Fruit fly (Drosophila melanogaster) whole organism, embryonic: ENCODE results near the gene CheB98a.

Source experiments
- ATbp ChIP-seq: fragments of 200-800 bp; sonication (Bioruptor generic); optimal IDR thresholded peaks from 2 replicates; lab custom pipeline; 2017; ENCODE audit warnings: missing biosample characterization, mild to moderate bottlenecking, missing genetic modification characterization, missing genetic modification reagents
- CG10543 ChIP-seq: fragments of 200-800 bp; sonication (Bioruptor generic); optimal IDR thresholded peaks from 3 replicates; lab custom pipeline; 2017; ENCODE audit warnings: missing biosample characterization, mild to moderate bottlenecking, missing genetic modification characterization, moderate library complexity
- CG12155 ChIP-seq: fragments of 200-800 bp; sonication (Bioruptor generic); optimal IDR thresholded peaks from 3 replicates; lab custom pipeline; 2016; ENCODE audit warnings: missing biosample characterization, missing genetic modification characterization
- CG12299 ChIP-seq: fragments of 200-800 bp; sonication (Bioruptor generic); optimal IDR thresholded peaks from 2 replicates; lab custom pipeline; 2018; ENCODE audit warnings: missing biosample characterization, mild to moderate bottlenecking, missing genetic modification characterization
- CG12659 ChIP-seq: fragments of 200-800 bp; sonication (Bioruptor generic); optimal IDR thresholded peaks from 3 replicates; lab custom pipeline; 2017; ENCODE audit warnings: mild to moderate bottlenecking, missing biosample characterization, missing genetic modification reagents, missing genetic modification characterization
- CG15479 ChIP-seq: fragments of 200-800 bp; sonication (Bioruptor generic); optimal IDR thresholded peaks from 3 replicates; lab custom pipeline; 2019; ENCODE audit warnings: missing biosample characterization, mild to moderate bottlenecking, missing genetic modification characterization, moderate library complexity
- CG18262 ChIP-seq: fragments of 200-800 bp; optimal IDR thresholded peaks from 3 replicates; lab custom pipeline; 2019; ENCODE audit warnings: missing biosample characterization, mild to moderate bottlenecking, missing genetic modification characterization, moderate library complexity
- CG32767 ChIP-seq: fragments of 200-800 bp; sonication (Bioruptor generic); IDR thresholded peaks from 2 replicates; pipeline ENCODE4 v1.3.6; 2022; ENCODE audit warnings: missing biosample characterization, missing genetic modification characterization
- CG32772 ChIP-seq: fragments of 200-800 bp; sonication (Bioruptor generic); IDR thresholded peaks from 2 replicates; pipeline ENCODE4 v1.3.6; 2022; ENCODE audit warnings: missing biosample characterization, missing genetic modification characterization
- CG33557 ChIP-seq: fragments of 200-800 bp; sonication (Bioruptor generic); optimal IDR thresholded peaks from 2 replicates; lab custom pipeline; 2019; ENCODE audit warnings: missing biosample characterization, mild to moderate bottlenecking, missing genetic modification characterization, moderate library complexity
- CG4328 ChIP-seq: fragments of 200-800 bp; sonication (Bioruptor generic); optimal IDR thresholded peaks from 3 replicates; lab custom pipeline; 2017; ENCODE audit warnings: missing biosample characterization, missing genetic modification reagents, missing genetic modification characterization
- CG5180 ChIP-seq: fragments of 200-800 bp; sonication (Bioruptor generic); optimal IDR thresholded peaks from 3 replicates; lab custom pipeline; 2017; ENCODE audit warnings: missing biosample characterization, missing genetic modification characterization, mild to moderate bottlenecking, moderate library complexity, missing genetic modification reagents
- CG7786 ChIP-seq: fragments of 200-800 bp; sonication (Bioruptor generic); optimal IDR thresholded peaks from 2 replicates; lab custom pipeline; 2016; ENCODE audit warnings: missing biosample characterization, missing genetic modification characterization
- CG7963 ChIP-seq: fragments of 200-800 bp; sonication (Bioruptor generic); IDR thresholded peaks from 3 replicates; pipeline ENCODE4 v1.3.6; 2022; ENCODE audit warnings: missing biosample characterization, missing genetic modification characterization; ENCODE audit not compliant: partially characterized antibody
- CG8765 ChIP-seq: fragments of 200-800 bp; sonication (Bioruptor generic); IDR thresholded peaks from 2 replicates; pipeline ENCODE4 v1.3.6; 2022; ENCODE audit warnings: missing biosample characterization, missing genetic modification characterization
- Dref ChIP-seq: fragments of 200-800 bp; sonication (Bioruptor generic); IDR thresholded peaks from 2 replicates; pipeline ENCODE4 v1.3.6; 2022; ENCODE audit warnings: missing biosample characterization, missing genetic modification characterization
- Elba2 ChIP-seq: fragments of 200-800 bp; sonication (Bioruptor generic); optimal IDR thresholded peaks from 3 replicates; lab custom pipeline; 2016; ENCODE audit warnings: missing biosample characterization, missing genetic modification characterization
- Gug ChIP-seq: fragments of 200-800 bp; sonication (Bioruptor generic); IDR thresholded peaks from 4 replicates; pipeline ENCODE4 v1.3.6; 2022; ENCODE audit warnings: missing biosample characterization, missing genetic modification characterization
- H2.0 ChIP-seq: fragments of 200-800 bp; sonication (Bioruptor generic); IDR thresholded peaks from 2 replicates; pipeline ENCODE4 v1.3.6; 2022; ENCODE audit warnings: missing biosample characterization, missing genetic modification characterization
- HLH4C ChIP-seq: fragments of 200-800 bp; sonication (Bioruptor generic); IDR thresholded peaks from 3 replicates; pipeline ENCODE4 v1.3.6; 2022; ENCODE audit warnings: missing biosample characterization, missing genetic modification characterization; ENCODE audit not compliant: partially characterized antibody
- Hr39 ChIP-seq: fragments of >200 bp; optimal IDR thresholded peaks from 2 replicates; lab custom pipeline; 2017
- Max ChIP-seq: fragments of 200-800 bp; sonication (Bioruptor generic); optimal IDR thresholded peaks from 2 replicates; lab custom pipeline; 2016; ENCODE audit warnings: missing biosample characterization, mild to moderate bottlenecking, missing genetic modification characterization
- Med ChIP-seq: fragments of 200-800 bp; sonication (Bioruptor generic); peaks from one replicate; lab custom pipeline; 2016; ENCODE audit warnings: missing biosample characterization, missing genetic modification characterization, mild to moderate bottlenecking, inconsistent platforms, moderate library complexity
- Neu2 ChIP-seq: fragments of 200-800 bp; sonication (Bioruptor generic); optimal IDR thresholded peaks from 3 replicates; lab custom pipeline; 2016; ENCODE audit warnings: missing biosample characterization, missing genetic modification characterization, borderline replicate concordance
- Nf-YB ChIP-seq: fragments of 200-800 bp; sonication (Bioruptor generic); optimal IDR thresholded peaks from 3 replicates; lab custom pipeline; 2019; ENCODE audit warnings: missing biosample characterization, mild to moderate bottlenecking, missing genetic modification characterization, moderate library complexity
- NfI ChIP-seq: fragments of 200-800 bp; sonication (Bioruptor generic); optimal IDR thresholded peaks from 3 replicates; lab custom pipeline; 2018; ENCODE audit warnings: missing biosample characterization, mild to moderate bottlenecking, missing genetic modification characterization, moderate library complexity
- Oaz ChIP-seq: fragments of 200-800 bp; sonication (Bioruptor generic); IDR thresholded peaks from 2 replicates; pipeline ENCODE4 v1.3.6; 2022; ENCODE audit warnings: missing biosample characterization, missing genetic modification characterization
- Xrp1 ChIP-seq: fragments of 200-800 bp; sonication (Bioruptor generic); IDR thresholded peaks from 2 replicates; pipeline ENCODE4 v1.3.6; 2022; ENCODE audit warnings: missing biosample characterization, missing genetic modification characterization
- ap ChIP-seq: fragments of 200-800 bp; sonication (Bioruptor generic); IDR thresholded peaks from 2 replicates; pipeline ENCODE4 v1.3.6; 2022; ENCODE audit warnings: missing biosample characterization, missing genetic modification characterization
- bbx ChIP-seq: fragments of 200-800 bp; sonication (Bioruptor generic); IDR thresholded peaks from 2 replicates; pipeline ENCODE4 v1.3.6; 2022; ENCODE audit warnings: missing biosample characterization, missing genetic modification characterization; ENCODE audit not compliant: partially characterized antibody
- bigmax ChIP-seq: fragments of 200-800 bp; sonication (Bioruptor generic); optimal IDR thresholded peaks from 2 replicates; lab custom pipeline; 2018; ENCODE audit warnings: missing biosample characterization, mild to moderate bottlenecking, missing genetic modification characterization
- cg ChIP-seq: fragments of 200-800 bp; sonication (Bioruptor generic); optimal IDR thresholded peaks from 3 replicates; lab custom pipeline; 2019; ENCODE audit warnings: missing biosample characterization, mild to moderate bottlenecking, missing genetic modification characterization, moderate library complexity
- chif ChIP-seq, 2 experiments: fragments of 200-800 bp; sonication (Bioruptor generic); optimal IDR thresholded peaks; 3 replicates each; lab custom pipeline; 2016; ENCODE audit warnings: missing biosample characterization in 2 of 2, missing genetic modification characterization in 2 of 2
- disco-r ChIP-seq: fragments of 200-800 bp; sonication (Bioruptor generic); optimal IDR thresholded peaks from 2 replicates; lab custom pipeline; 2016; ENCODE audit warnings: missing biosample characterization, missing genetic modification characterization
- ewg ChIP-seq: fragments of 200-800 bp; sonication (Bioruptor generic); optimal IDR thresholded peaks from 3 replicates; lab custom pipeline; 2017; ENCODE audit warnings: mild to moderate bottlenecking, missing biosample characterization, missing genetic modification reagents, missing genetic modification characterization
- exex ChIP-seq: fragments of 200-800 bp; sonication (Bioruptor generic); optimal IDR thresholded peaks from 4 replicates; lab custom pipeline; 2018; ENCODE audit warnings: missing biosample characterization, mild to moderate bottlenecking, missing genetic modification characterization, moderate library complexity
- fd102C ChIP-seq: fragments of 200-800 bp; sonication (Bioruptor generic); optimal IDR thresholded peaks from 2 replicates; lab custom pipeline; 2018; ENCODE audit warnings: missing biosample characterization, mild to moderate bottlenecking, missing genetic modification characterization, moderate library complexity
- fd64A ChIP-seq: fragments of 200-800 bp; sonication (Bioruptor generic); optimal IDR thresholded peaks from 3 replicates; lab custom pipeline; 2018; ENCODE audit warnings: missing biosample characterization, mild to moderate bottlenecking, missing genetic modification characterization
- ftz-f1 ChIP-seq: fragments of 200-800 bp; sonication (Bioruptor generic); optimal IDR thresholded peaks from 2 replicates; lab custom pipeline; 2016; ENCODE audit warnings: missing biosample characterization, missing genetic modification characterization
- gem ChIP-seq: fragments of 200-800 bp; sonication (Bioruptor generic); optimal IDR thresholded peaks from 2 replicates; lab custom pipeline; 2019; ENCODE audit warnings: missing biosample characterization, mild to moderate bottlenecking, missing genetic modification characterization, moderate library complexity
- hkb ChIP-seq, 2 experiments: fragments of 200-800 bp in 1 of 2; fragments of >200 bp in 1 of 2; sonication (Bioruptor generic) in 1 of 2; IDR thresholded peaks in 1 of 2; optimal IDR thresholded peaks in 1 of 2; 2 replicates each; pipeline versions ENCODE4 v1.3.6 to Lab custom; 2017 to 2022; ENCODE audit warnings: missing biosample characterization in 1 of 2, missing genetic modification characterization in 1 of 2
- kah ChIP-seq: fragments of 200-800 bp; sonication (Bioruptor generic); optimal IDR thresholded peaks from 2 replicates; lab custom pipeline; 2018; ENCODE audit warnings: missing biosample characterization, mild to moderate bottlenecking, missing genetic modification characterization
- lilli ChIP-seq: fragments of 200-800 bp; sonication (Bioruptor generic); optimal IDR thresholded peaks from 3 replicates; lab custom pipeline; 2016; ENCODE audit warnings: missing biosample characterization, missing genetic modification characterization
- oc ChIP-seq: fragments of 200-800 bp; sonication (Bioruptor generic); optimal IDR thresholded peaks from 2 replicates; lab custom pipeline; 2018; ENCODE audit warnings: missing biosample characterization, mild to moderate bottlenecking, missing genetic modification characterization, moderate library complexity
- row ChIP-seq: fragments of 200-800 bp; sonication (Bioruptor generic); IDR thresholded peaks from 3 replicates; pipeline ENCODE4 v1.3.6; 2022; ENCODE audit warnings: missing biosample characterization, missing genetic modification characterization
- salm ChIP-seq: fragments of 200-800 bp; sonication (Bioruptor generic); optimal IDR thresholded peaks from 2 replicates; lab custom pipeline; 2018; ENCODE audit warnings: missing biosample characterization, mild to moderate bottlenecking, missing genetic modification characterization
- vfl ChIP-seq: fragments of 200-800 bp; sonication (Bioruptor generic); optimal IDR thresholded peaks from 2 replicates; lab custom pipeline; 2016; ENCODE audit warnings: missing biosample characterization, missing genetic modification characterization

The CheB98a gene

DNA sequence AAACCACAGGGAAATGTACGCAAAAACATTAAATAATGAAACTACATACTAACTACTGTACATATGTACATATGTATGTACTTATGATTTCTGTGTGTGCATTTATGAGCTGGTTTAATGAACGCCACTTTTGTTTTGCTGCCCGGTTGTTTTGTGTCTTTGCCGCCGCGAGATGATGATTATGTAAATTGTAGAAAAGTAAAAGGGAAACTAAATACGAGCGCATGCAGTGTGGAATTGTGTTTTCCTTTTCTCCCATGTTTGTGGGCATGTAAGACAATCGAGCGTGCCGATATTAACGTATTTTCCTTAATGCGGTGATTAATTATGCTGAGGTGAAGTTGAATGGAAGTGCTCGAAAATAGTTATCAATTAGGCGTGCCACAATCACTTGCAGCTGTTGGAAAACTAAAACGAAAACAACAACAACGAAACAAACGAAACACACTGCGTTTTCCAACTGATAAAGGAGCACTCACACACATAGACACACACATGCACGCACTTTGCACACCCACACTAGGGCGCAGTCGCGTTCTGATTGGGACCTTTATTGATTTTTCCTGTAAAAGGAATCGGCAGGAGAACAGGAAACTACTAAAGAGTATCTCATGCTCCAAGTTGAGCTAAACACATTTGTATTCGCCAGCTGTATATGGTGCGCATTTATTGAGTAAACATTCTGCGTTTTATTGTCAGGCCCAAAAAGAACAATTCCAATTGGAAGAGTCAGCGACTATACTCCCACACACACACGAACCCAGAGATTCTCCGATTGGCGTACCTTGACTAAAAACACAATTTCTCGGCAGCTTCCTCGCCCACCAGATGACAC lies 37.5 kb downstream of the CheB98a start (continued):
- TF ChIP-seq fd64A (peak; percentile 64), ATbp (peak; percentile 14), Dref (GFP tag; lab: Robert Waterston, UW) (no peak), fd102C (GFP tag; lab: Kevin White, UChicago) (no peak), NfI (GFP tag; lab: Kevin White, UChicago) (no peak), disco-r (no peak), Xrp1 (no peak), CG7963 (GFP tag; lab: Robert Waterston, UW) (0 out of 3 replicates have a peak, but pooled peaks have one; percentile 15), bbx (GFP tag; lab: Robert Waterston, UW) (0 out of 2 replicates have a peak, but pooled peaks have one; percentile 19), vfl (no peak), CG15479 (GFP tag; lab: Kevin White, UChicago) (peak; percentile 92), ewg (GFP tag; lab: Kevin White, UChicago) (peak; percentile 46), CG12659 (no peak), CG33557 (no peak), CG12299 (tag; lab: Kevin White, UChicago) (no peak), Med (GFP tag; lab: Kevin White, UChicago) (peak; percentile 54), Nf-YB (GFP tag; lab: Kevin White, UChicago) (peak; percentile 32), CG18262 (tag; lab: Kevin White, UChicago) (no peak), ap (GFP tag; lab: Robert Waterston, UW) (no peak), CG32772 (GFP tag; lab: Robert Waterston, UW) (no peak), ftz-f1 (GFP tag; lab: Kevin White, UChicago) (no peak), Elba2 (peak; percentile 92), oc (no peak), cg (GFP tag; lab: Kevin White, UChicago) (peak; percentile 89), row (GFP tag; lab: Robert Waterston, UW) (no peak)
- TF ChIP-seq, all 482 proteins: peak for 20

dm6 chr3R:28844611-28845376 lies 38.3 kb downstream of the CheB98a start, which contains the start of the genes Apc and spg:
TSS of gene Apc (minus strand) at chr3R:28844748.
TSS of gene spg (plus strand) at chr3R:28845270.
- TF ChIP-seq lilli (peak; percentile 34), Gug (GFP tag; lab: Robert Waterston, UW) (0 out of 4 replicates have a peak, but pooled peaks have one; percentile 10), salm (tag; lab: Kevin White, UChicago) (peak; percentile 57), CG5180 (peak; percentile 38), CG12155 (GFP tag; lab: Kevin White, UChicago) (peak; percentile 47), CG10543 (peak; percentile 71), Max (no peak), CG7786 (GFP tag; lab: Kevin White, UChicago) (peak; percentile 7), Hr39 (lab: Kevin White, UChicago) (no peak), kah (GFP tag; lab: Kevin White, UChicago) (peak; percentile 35), exex (tag; lab: Kevin White, UChicago) (no peak), bigmax (GFP tag; lab: Kevin White, UChicago) (peak; percentile 51), hkb (optimal IDR thresholded peaks at IDR 0.05; lab: Kevin White, UChicago) (no peak), hkb (GFP tag; IDR thresholded peaks at IDR 0.05; lab: Robert Waterston, UW) (peak; percentile 77), HLH4C (GFP tag; lab: Robert Waterston, UW) (peak; percentile 72), CG4328 (peak; percentile 6), H2.0 (GFP tag; lab: Robert Waterston, UW) (no peak), CG32767 (no peak), Oaz (no peak), gem (tag; lab: Kevin White, UChicago) (peak; percentile 50), chif (GFP tag; optimal IDR thresholded peaks at IDR 0.05; lab: Kevin White, UChicago) (peak in 1 of 2 experiments; percentile 7), Neu2 (no peak), CG8765 (no peak)
